Worm (Caenorhabditis elegans) whole organism, late embryonic: ENCODE measurements around the gene npr-39.

Experiments
- K09A11.1 ChIP-seq: sonication (generic microtip); optimal IDR thresholded peaks from 2 replicates; lab custom pipeline; 2017; ENCODE audit warnings: antibody characterized with exemption, mild to moderate bottlenecking, missing genetic modification characterization, missing compliant biosample characterization; ENCODE audit not compliant: insufficient read depth
- Y22D7AL.16 ChIP-seq: sonication (generic microtip); optimal IDR thresholded peaks from 2 replicates; lab custom pipeline; 2016; ENCODE audit warnings: missing genetic modification characterization, missing compliant biosample characterization
- ama-1 ChIP-seq: fragments of 150-350 bp; optimal IDR thresholded peaks from 2 replicates; lab custom pipeline; 2014
- ceh-24 ChIP-seq: sonication (generic microtip); optimal IDR thresholded peaks from 2 replicates; lab custom pipeline; 2016; ENCODE audit warnings: mild to moderate bottlenecking, missing genetic modification characterization, missing compliant biosample characterization
- eyg-1 ChIP-seq: sonication (generic microtip); optimal IDR thresholded peaks from 2 replicates; lab custom pipeline; 2016; ENCODE audit warnings: missing genotype, missing genetic modification characterization, missing compliant biosample characterization
- nhr-11 ChIP-seq: fragments of 150-350 bp; optimal IDR thresholded peaks from 2 replicates; lab custom pipeline; 2014; ENCODE audit warnings: missing biosample characterization, missing genetic modification characterization
- pqm-1 ChIP-seq: sonication (generic microtip); optimal IDR thresholded peaks from 2 replicates; lab custom pipeline; 2016; ENCODE audit warnings: missing genetic modification characterization, missing compliant biosample characterization
- unc-86 ChIP-seq: sonication (generic microtip); optimal IDR thresholded peaks from 2 replicates; lab custom pipeline; 2016; ENCODE audit warnings: missing genetic modification characterization, missing compliant biosample characterization

DNA sequence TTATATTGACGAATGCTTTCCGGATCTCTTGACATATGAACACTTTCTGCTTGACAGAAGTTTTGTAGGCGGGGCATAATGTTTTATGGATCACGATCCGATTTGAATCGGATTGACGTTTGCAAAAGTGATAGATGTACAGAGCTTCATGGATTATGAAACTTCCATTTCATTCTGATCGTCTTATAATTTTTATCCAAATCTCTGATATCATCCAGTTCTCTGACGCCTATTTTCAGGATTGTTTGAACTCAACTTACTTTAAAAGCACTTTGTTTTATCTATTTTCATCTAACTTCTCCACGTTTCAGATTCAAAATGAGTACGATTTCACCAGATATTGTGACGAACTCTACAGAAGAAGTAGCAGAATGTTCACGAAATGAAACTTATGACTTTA lies at the start of gene npr-39:
- no peak for TF ChIP-seq nhr-11 (tag; lab: Kevin White, UChicago)
- no peak for TF ChIP-seq eyg-1 (tag; lab: Kevin White, UChicago)
- TF ChIP-seq ceh-24 (tag; lab: Kevin White, UChicago): no peak
- TF ChIP-seq Y22D7AL.16 (tag; lab: Kevin White, UChicago): no peak
- TF ChIP-seq unc-86 (tag; lab: Kevin White, UChicago): no peak
- no peak for TF ChIP-seq K09A11.1 (tag; lab: Kevin White, UChicago)
- no peak for TF ChIP-seq pqm-1 (tag; lab: Kevin White, UChicago)
- TF ChIP-seq ama-1: no peak
